Worm (Caenorhabditis elegans) whole organism, L1 larva: ENCODE data around the gene T14B4.3.

ENCODE experiments used
- C16A3.4 ChIP-seq: fragments of 150-350 bp; optimal IDR thresholded peaks from 2 replicates; lab custom pipeline; 2014; ENCODE audit warnings: missing biosample characterization, missing genetic modification characterization
- Y116A8C.19 ChIP-seq: sonication (generic microtip); optimal IDR thresholded peaks from 2 replicates; lab custom pipeline; 2016; ENCODE audit warnings: missing compliant biosample characterization, missing genetic modification characterization, borderline replicate concordance
- alr-1 ChIP-seq: fragments of 200-800 bp; sonication (Bioruptor generic); optimal IDR thresholded peaks from 2 replicates; lab custom pipeline; 2018; ENCODE audit warnings: borderline replicate concordance, mild to moderate bottlenecking, missing genetic modification characterization, missing compliant biosample characterization
- aly-2 ChIP-seq: fragments of 150-350 bp; optimal IDR thresholded peaks from 2 replicates; lab custom pipeline; 2014; ENCODE audit warnings: missing biosample characterization, missing genetic modification characterization
- blmp-1 ChIP-seq: fragments of 150-350 bp; optimal IDR thresholded peaks from 2 replicates; lab custom pipeline; 2014; ENCODE audit warnings: missing biosample characterization, missing genetic modification characterization
- ceh-63 ChIP-seq: fragments of 200-800 bp; sonication (Bioruptor generic); optimal IDR thresholded peaks from 2 replicates; lab custom pipeline; 2018; ENCODE audit warnings: mild to moderate bottlenecking, missing genetic modification characterization, missing compliant biosample characterization
- ceh-8 ChIP-seq: fragments of 200-800 bp; sonication (Bioruptor generic); optimal IDR thresholded peaks from 2 replicates; lab custom pipeline; 2018; ENCODE audit warnings: mild to moderate bottlenecking, missing genetic modification characterization, moderate library complexity, missing compliant biosample characterization
- efl-1 ChIP-seq, 4 experiments: fragments of 150-350 bp; optimal IDR thresholded peaks in 3 of 4; peaks in 1 of 4; 1 replicate in 1 of 4; 2 replicates in 3 of 4; lab custom pipeline; 2014; ENCODE audit warnings: missing biosample characterization in 2 of 4, missing genetic modification characterization in 2 of 4, missing genetic modification reagents in 2 of 4
- efl-3 ChIP-seq: fragments of 200-800 bp; sonication (Bioruptor generic); optimal IDR thresholded peaks from 2 replicates; lab custom pipeline; 2018; ENCODE audit warnings: mild to moderate bottlenecking, missing genetic modification characterization, missing compliant biosample characterization
- egl-27 ChIP-seq, 2 experiments: fragments of 150-350 bp in 1 of 2; sonication (generic microtip); optimal IDR thresholded peaks; 3 replicates each; lab custom pipeline; 2017 to 2018; ENCODE audit warnings: missing biosample characterization in 2 of 2, missing genetic modification characterization in 2 of 2, missing genetic modification reagents in 2 of 2
- elt-3 ChIP-seq, 6 experiments: fragments of 150-350 bp in 1 of 6; sonication (generic microtip); optimal IDR thresholded peaks; 2 replicates each; lab custom pipeline; 2017 to 2018; ENCODE audit warnings: missing biosample characterization in 6 of 6, missing genetic modification characterization in 6 of 6, inconsistent platforms in 1 of 6
- ets-5 ChIP-seq: fragments of 200-800 bp; sonication (Bioruptor generic); IDR thresholded peaks from 2 replicates; pipeline ENCODE4 v1.3.6; 2022; ENCODE audit warnings: missing genetic modification characterization, missing compliant biosample characterization
- fkh-10 ChIP-seq: sonication (generic microtip); optimal IDR thresholded peaks from 2 replicates; lab custom pipeline; 2017; ENCODE audit warnings: missing biosample characterization, missing genetic modification reagents, missing genetic modification characterization
- fos-1 ChIP-seq: fragments of 150-350 bp; optimal IDR thresholded peaks from 2 replicates; lab custom pipeline; 2014; ENCODE audit warnings: missing biosample characterization, missing genetic modification characterization
- jun-1 ChIP-seq: fragments of 150-350 bp; optimal IDR thresholded peaks from 2 replicates; lab custom pipeline; 2014; ENCODE audit warnings: missing biosample characterization, missing genetic modification reagents, missing genetic modification characterization
- lin-14 ChIP-seq: fragments of 200-800 bp; sonication (Bioruptor generic); optimal IDR thresholded peaks from 2 replicates; lab custom pipeline; 2018; ENCODE audit warnings: mild to moderate bottlenecking, missing genetic modification characterization, moderate library complexity, missing compliant biosample characterization
- lin-35 ChIP-seq, 2 experiments: fragments of 150-350 bp; optimal IDR thresholded peaks; 2 replicates each; lab custom pipeline; 2014; ENCODE audit warnings: missing biosample characterization in 2 of 2, missing genetic modification characterization in 2 of 2, missing genetic modification reagents in 2 of 2
- mep-1 ChIP-seq: fragments of 150-350 bp; optimal IDR thresholded peaks from 2 replicates; lab custom pipeline; 2014; ENCODE audit warnings: missing biosample characterization, missing genetic modification characterization
- nhr-11 ChIP-seq: fragments of 150-350 bp; optimal IDR thresholded peaks from 2 replicates; lab custom pipeline; 2014; ENCODE audit warnings: missing biosample characterization, missing genetic modification characterization
- nhr-12 ChIP-seq: sonication (generic microtip); optimal IDR thresholded peaks from 2 replicates; lab custom pipeline; 2017; ENCODE audit warnings: missing biosample characterization, missing genetic modification characterization
- nhr-19 ChIP-seq: fragments of 200-800 bp; sonication (Bioruptor generic); conservative IDR thresholded peaks from 2 replicates; pipeline ENCODE4 v1.3.6; 2022; ENCODE audit warnings: missing genetic modification characterization, missing compliant biosample characterization
- nhr-28 ChIP-seq: fragments of 150-350 bp; optimal IDR thresholded peaks from 2 replicates; lab custom pipeline; 2014; ENCODE audit warnings: missing biosample characterization, missing genetic modification characterization
- nhr-71 ChIP-seq: sonication (generic microtip); optimal IDR thresholded peaks from 2 replicates; lab custom pipeline; 2016; ENCODE audit warnings: mild to moderate bottlenecking, missing genetic modification characterization, moderate library complexity, missing compliant biosample characterization
- nhr-77 ChIP-seq: fragments of 150-350 bp; optimal IDR thresholded peaks from 2 replicates; lab custom pipeline; 2014; ENCODE audit warnings: missing biosample characterization, missing genetic modification characterization
- nhr-84 ChIP-seq: sonication (generic microtip); optimal IDR thresholded peaks from 2 replicates; lab custom pipeline; 2017; ENCODE audit warnings: missing biosample characterization, missing genetic modification characterization
- nhr-85 ChIP-seq: sonication (generic microtip); peaks from one replicate; lab custom pipeline; 2016; ENCODE audit warnings: missing genetic modification characterization, inconsistent platforms, missing compliant biosample characterization
- snu-23 ChIP-seq: sonication (generic microtip); optimal IDR thresholded peaks from 2 replicates; lab custom pipeline; 2016; ENCODE audit warnings: missing genetic modification characterization, missing compliant biosample characterization
- tbx-2 ChIP-seq: sonication (generic microtip); optimal IDR thresholded peaks from 2 replicates; lab custom pipeline; 2016; ENCODE audit warnings: missing genetic modification characterization, missing compliant biosample characterization
- unc-62 ChIP-seq: fragments of 150-350 bp; optimal IDR thresholded peaks from 2 replicates; lab custom pipeline; 2014; ENCODE audit warnings: missing biosample characterization, missing genetic modification reagents, missing genetic modification characterization
- unc-86 ChIP-seq: sonication (generic microtip); optimal IDR thresholded peaks from 2 replicates; lab custom pipeline; 2016; ENCODE audit warnings: missing genetic modification characterization, missing compliant biosample characterization
- unc-98 ChIP-seq: fragments of 200-800 bp; sonication (Bioruptor generic); IDR thresholded peaks from 2 replicates; pipeline ENCODE4 v1.3.6; 2022; ENCODE audit warnings: missing genetic modification characterization, missing compliant biosample characterization
- xbp-1 ChIP-seq: sonication (generic microtip); optimal IDR thresholded peaks from 2 replicates; lab custom pipeline; 2016; ENCODE audit warnings: missing genetic modification characterization, missing compliant biosample characterization
- ztf-4 ChIP-seq: fragments of 150-350 bp; optimal IDR thresholded peaks from 2 replicates; lab custom pipeline; 2014; ENCODE audit warnings: missing biosample characterization, missing genetic modification characterization

The T14B4.3 gene

ce11 chrII:6709680-6710079 lies 25.1 kb upstream of the T14B4.3 start:
- peak; percentile 49 for TF ChIP-seq lin-14 (GFP tag; lab: Kevin White, UChicago)
- no peak for TF ChIP-seq tbx-2 (tag; lab: Kevin White, UChicago)
- TF ChIP-seq fkh-10 (GFP tag; lab: Kevin White, UChicago): peak; percentile 67
- TF ChIP-seq ets-5 (GFP tag; lab: Robert Waterston, UW): no peak
- TF ChIP-seq mep-1: no peak
- no peak for TF ChIP-seq egl-27 (tag; optimal IDR thresholded peaks at IDR 0.05; lab: Kevin White, UChicago)
- TF ChIP-seq blmp-1: peak; percentile 29
- TF ChIP-seq, all 84 proteins: peak for 3

ce11 chrII:6710596-6710995 lies 24.1 kb upstream of the T14B4.3 start:
- no peak for TF ChIP-seq efl-1 (optimal IDR thresholded peaks at IDR 0.05; lab: Kevin White, UChicago)
- TF ChIP-seq efl-1 (GFP tag; optimal IDR thresholded peaks at IDR 0.05 in 1 of 2; lab: Kevin White, UChicago): peak in 1 of 2 experiments; percentile 14
- TF ChIP-seq nhr-71 (tag; lab: Kevin White, UChicago): no peak

ce11 chrII:6712177-6712981 lies 22.4 kb upstream of the T14B4.3 start, which contains the start of the genes dpy-10 and T14B4.19:
Gene dpy-10, minus strand, starts transcription at chrII:6712227.
Gene T14B4.19, minus strand, starts transcription at chrII:6712931.
- TF ChIP-seq nhr-84 (tag; lab: Kevin White, UChicago): no peak
- TF ChIP-seq unc-62 (GFP tag; lab: Kevin White, UChicago): no peak
- TF ChIP-seq tbx-2 (tag; lab: Kevin White, UChicago): no peak
- peak; percentile 42 for TF ChIP-seq lin-14 (GFP tag; lab: Kevin White, UChicago)
- TF ChIP-seq efl-3 (GFP tag; lab: Kevin White, UChicago): no peak
- no peak for TF ChIP-seq aly-2 (tag; lab: Kevin White, UChicago)
- TF ChIP-seq nhr-12 (tag; lab: Kevin White, UChicago): no peak
- no peak for TF ChIP-seq snu-23 (GFP tag; lab: Kevin White, UChicago)
- TF ChIP-seq nhr-11 (tag; lab: Kevin White, UChicago): no peak
- TF ChIP-seq ceh-8: no peak
- no peak for TF ChIP-seq alr-1 (tag; lab: Kevin White, UChicago)
- no peak for TF ChIP-seq Y116A8C.19 (tag; lab: Kevin White, UChicago)
- TF ChIP-seq C16A3.4 (tag; lab: Kevin White, UChicago): no peak
- no peak for TF ChIP-seq jun-1 (tag; lab: Kevin White, UChicago)
- TF ChIP-seq nhr-28 (tag; lab: Kevin White, UChicago): no peak
- no peak for TF ChIP-seq nhr-77
- peak; percentile 64 for TF ChIP-seq nhr-85 (tag; lab: Kevin White, UChicago)
- peak in 2 of 6 experiments; percentile 87 to 98 for TF ChIP-seq elt-3 (tag; optimal IDR thresholded peaks at IDR 0.05; lab: Kevin White, UChicago)
- no peak for TF ChIP-seq xbp-1 (tag; lab: Kevin White, UChicago)
- no peak for TF ChIP-seq mep-1
- no peak for TF ChIP-seq fos-1
- peak; percentile 99 for TF ChIP-seq blmp-1
- no peak for TF ChIP-seq ceh-63 (GFP tag; lab: Kevin White, UChicago)
- TF ChIP-seq lin-35 (GFP tag; optimal IDR thresholded peaks at IDR 0.05; lab: Kevin White, UChicago): no peak
- TF ChIP-seq unc-86: no peak

- no peak for TF ChIP-seq ztf-4 (tag; lab: Kevin White, UChicago)
- no peak for TF ChIP-seq unc-98 (GFP tag; lab: Robert Waterston, UW)
Measured at ce11 chrII:6713003-6713402, 21.7 kb upstream of the T14B4.3 start.

ce11 chrII:6713832-6714342 lies 20.9 kb upstream of the T14B4.3 start, which contains the start of gene dpy-2:
Gene dpy-2, plus strand, starts transcription at chrII:6714292.
- TF ChIP-seq blmp-1: peak; percentile 99
- peak in 1 of 6 experiments; percentile 11 for TF ChIP-seq elt-3 (tag; optimal IDR thresholded peaks at IDR 0.05; lab: Kevin White, UChicago)
- no peak for TF ChIP-seq nhr-19 (GFP tag; lab: Robert Waterston, UW)
